Fruit fly (Drosophila melanogaster) whole organism, embryonic: ENCODE data around the gene CG18858.

ENCODE experiments used
- Bteb2 ChIP-seq: fragments of 200-800 bp; sonication (Bioruptor generic); optimal IDR thresholded peaks from 2 replicates; lab custom pipeline; 2016; ENCODE audit warnings: missing biosample characterization, missing genetic modification characterization
- Elba2 ChIP-seq: fragments of 200-800 bp; sonication (Bioruptor generic); optimal IDR thresholded peaks from 3 replicates; lab custom pipeline; 2016; ENCODE audit warnings: missing biosample characterization, missing genetic modification characterization
- Hr78 ChIP-seq, 2 experiments: fragments of 200-800 bp in 1 of 2; fragments of >200 bp in 1 of 2; sonication (Bioruptor generic) in 1 of 2; optimal IDR thresholded peaks; 2 replicates each; lab custom pipeline; 2017 to 2019; ENCODE audit warnings: missing biosample characterization in 2 of 2, missing genetic modification characterization in 2 of 2, mild to moderate bottlenecking in 1 of 2, moderate library complexity in 1 of 2
- Ptx1 ChIP-seq: fragments of 200-800 bp; sonication (Bioruptor generic); IDR thresholded peaks from 2 replicates; pipeline ENCODE4 v1.3.6; 2022; ENCODE audit warnings: missing biosample characterization, missing genetic modification characterization
- gsb-n ChIP-seq: fragments of 200-800 bp; sonication (Bioruptor generic); optimal IDR thresholded peaks from 3 replicates; lab custom pipeline; 2018; ENCODE audit warnings: missing biosample characterization, mild to moderate bottlenecking, missing genetic modification characterization
- inv ChIP-seq: fragments of 200-800 bp; sonication (Bioruptor generic); IDR thresholded peaks from 2 replicates; pipeline ENCODE4 v1.3.6; 2022; ENCODE audit warnings: missing biosample characterization, missing genetic modification characterization; ENCODE audit not compliant: partially characterized antibody
- psq ChIP-seq: fragments of 200-800 bp; sonication (Bioruptor generic); optimal IDR thresholded peaks from 2 replicates; lab custom pipeline; 2017; ENCODE audit warnings: missing biosample characterization, missing genetic modification characterization

- no peak for TF ChIP-seq Hr78 (GFP tag; optimal IDR thresholded peaks at IDR 0.05; lab: Kevin White, UChicago)
- TF ChIP-seq Elba2, result no peak
- TF ChIP-seq gsb-n (tag; lab: Kevin White, UChicago), result no peak
- no peak for TF ChIP-seq Bteb2 (GFP tag; lab: Kevin White, UChicago)
- TF ChIP-seq Ptx1 (GFP tag; lab: Robert Waterston, UW), result no peak
- no peak for TF ChIP-seq psq
- no peak for TF ChIP-seq inv
These were observed 28.8 kb upstream of the CG18858 start for dm6 chr2L:20487723-20488122.
